Fruit fly (Drosophila melanogaster): ENCODE measurements around the gene CG11313.

DNA sequence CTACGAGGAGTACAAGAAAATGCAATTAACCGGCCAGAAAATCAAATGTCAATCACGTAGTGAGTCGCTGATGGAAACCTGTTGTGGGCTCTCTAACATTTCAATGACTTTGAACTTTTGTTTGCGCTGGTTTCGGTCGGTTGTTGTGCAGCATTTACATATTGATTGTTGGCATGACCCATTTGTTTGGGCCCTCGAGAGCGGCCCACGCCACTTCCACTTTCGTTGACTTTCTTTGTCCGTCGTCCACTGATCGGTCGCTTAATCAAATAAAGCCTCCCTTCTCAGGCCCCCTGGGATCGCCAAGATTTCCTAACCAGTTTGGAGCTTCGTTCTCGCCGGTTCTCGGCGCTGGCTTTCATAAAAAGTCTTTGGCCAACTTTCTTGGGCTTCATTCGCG lies 40.7 kb downstream of the CG11313 start, which contains the start of gene Spn100A:
- no peak for TF ChIP-seq fd85E (GFP tag; optimal IDR thresholded peaks at IDR 0.05)
- no peak for TF ChIP-seq Gug (GFP tag; IDR thresholded peaks at IDR 0.05)
- no peak for TF ChIP-seq esn (GFP tag; optimal IDR thresholded peaks at IDR 0.05)
- TF ChIP-seq CG4318 (GFP tag; optimal IDR thresholded peaks at IDR 0.05), result no peak
- no peak for TF ChIP-seq Eip78C (GFP tag)
- no peak for TF ChIP-seq CG16779 (tag; optimal IDR thresholded peaks at IDR 0.05)
- no peak for TF ChIP-seq cyc (GFP tag; optimal IDR thresholded peaks at IDR 0.05)
- TF ChIP-seq CG6854 (GFP tag; optimal IDR thresholded peaks at IDR 0.05), result peak; percentile 19
- TF ChIP-seq CG6163 (GFP tag; IDR thresholded peaks at IDR 0.05), result no peak
- TF ChIP-seq CG9139 (GFP tag; optimal IDR thresholded peaks at IDR 0.05), result no peak
